Worm (Caenorhabditis elegans): ENCODE results near the gene Y57G11C.1142.

DNA sequence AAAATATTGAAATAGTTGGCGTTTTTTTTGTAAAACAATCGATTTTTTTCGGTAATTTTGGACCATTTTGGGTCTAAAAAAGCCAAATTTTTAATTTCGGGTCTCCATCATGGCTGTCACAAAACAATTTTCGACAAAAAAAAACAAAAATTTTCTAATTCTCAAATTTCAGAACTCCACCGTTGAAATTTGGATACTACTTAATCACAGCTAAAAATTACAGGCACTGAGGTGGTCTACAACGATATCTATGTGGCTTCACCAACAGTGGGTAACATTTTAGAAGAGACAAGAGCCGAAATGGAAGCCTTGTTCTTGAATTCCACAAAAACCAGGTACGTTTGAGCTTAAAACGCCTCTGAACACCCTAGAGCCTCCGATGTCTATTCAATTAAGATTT is at the start of gene Y57G11C.1142:
- TF ChIP-seq dao-5 (tag; optimal IDR thresholded peaks at IDR 0.05) (no peak), W03F9.2 (tag; optimal IDR thresholded peaks at IDR 0.05) (no peak), him-1 (tag; optimal IDR thresholded peaks at IDR 0.05) (no peak)
